Fruit fly (Drosophila melanogaster) whole organism, embryonic: Measurements from ENCODE around the gene scramb2.
A peak's percentile ranks its signal among the peaks of the same experiment; 100 is the strongest.

ENCODE experiments used
- C15 ChIP-seq: fragments of 200-800 bp; sonication (Bioruptor generic); IDR thresholded peaks from 3 replicates; pipeline ENCODE4 v1.3.6; 2022; ENCODE audit warnings: missing biosample characterization, missing genetic modification characterization
- CG11695 ChIP-seq: fragments of 200-800 bp; sonication (Bioruptor generic); IDR thresholded peaks from 3 replicates; pipeline ENCODE4 v1.3.6; 2022; ENCODE audit warnings: missing biosample characterization, missing genetic modification characterization
- CG12659 ChIP-seq: fragments of 200-800 bp; sonication (Bioruptor generic); optimal IDR thresholded peaks from 3 replicates; lab custom pipeline; 2017; ENCODE audit warnings: mild to moderate bottlenecking, missing biosample characterization, missing genetic modification reagents, missing genetic modification characterization
- CG13287 ChIP-seq: fragments of 200-800 bp; sonication (Bioruptor generic); IDR thresholded peaks from 2 replicates; pipeline ENCODE4 v1.3.6; 2022; ENCODE audit warnings: missing biosample characterization, missing genetic modification characterization; ENCODE audit not compliant: partially characterized antibody
- CG14050 ChIP-seq: fragments of 200-800 bp; sonication (Bioruptor generic); IDR thresholded peaks from 3 replicates; pipeline ENCODE4 v1.3.6; 2022; ENCODE audit warnings: missing biosample characterization, missing genetic modification characterization
- CG14710 ChIP-seq: fragments of 200-800 bp; sonication (Bioruptor generic); optimal IDR thresholded peaks from 3 replicates; lab custom pipeline; 2019; ENCODE audit warnings: missing biosample characterization, mild to moderate bottlenecking, missing genetic modification characterization, moderate library complexity
- CG14860 ChIP-seq: fragments of 200-800 bp; sonication (Bioruptor generic); IDR thresholded peaks from 3 replicates; pipeline ENCODE4 v1.3.6; 2022; ENCODE audit warnings: missing biosample characterization, missing genetic modification characterization; ENCODE audit not compliant: partially characterized antibody
- CG1529 ChIP-seq: fragments of 200-800 bp; sonication (Bioruptor generic); optimal IDR thresholded peaks from 3 replicates; lab custom pipeline; 2018; ENCODE audit warnings: missing biosample characterization, missing genetic modification characterization
- CG1647 ChIP-seq: fragments of 200-800 bp; sonication (Bioruptor generic); optimal IDR thresholded peaks from 3 replicates; lab custom pipeline; 2016; ENCODE audit warnings: missing biosample characterization, missing genetic modification characterization
- CG16813 ChIP-seq: fragments of 200-800 bp; sonication (Bioruptor generic); IDR thresholded peaks from 3 replicates; pipeline ENCODE4 v1.3.6; 2022; ENCODE audit warnings: missing biosample characterization, missing genetic modification characterization; ENCODE audit not compliant: partially characterized antibody
- CG17802 ChIP-seq: fragments of 200-800 bp; sonication (Bioruptor generic); optimal IDR thresholded peaks from 2 replicates; lab custom pipeline; 2018; ENCODE audit warnings: missing biosample characterization, mild to moderate bottlenecking, missing genetic modification characterization, moderate library complexity
- CG2889 ChIP-seq: fragments of 200-800 bp; sonication (Bioruptor generic); IDR thresholded peaks from 3 replicates; pipeline ENCODE4 v1.3.6; 2022; ENCODE audit warnings: missing biosample characterization, missing genetic modification characterization
- CG34224 ChIP-seq: fragments of 200-800 bp; sonication (Bioruptor generic); IDR thresholded peaks from 3 replicates; pipeline ENCODE4 v1.3.6; 2022; ENCODE audit warnings: missing biosample characterization, missing genetic modification characterization; ENCODE audit not compliant: partially characterized antibody
- CG4707 ChIP-seq: fragments of 200-800 bp; sonication (Bioruptor generic); optimal IDR thresholded peaks from 2 replicates; lab custom pipeline; 2018; ENCODE audit warnings: missing biosample characterization, mild to moderate bottlenecking, missing genetic modification characterization, moderate library complexity
- CG5953 ChIP-seq: fragments of 200-800 bp; sonication (Bioruptor generic); IDR thresholded peaks from 2 replicates; pipeline ENCODE4 v1.3.6; 2022; ENCODE audit warnings: missing biosample characterization, missing genetic modification characterization
- CG6683 ChIP-seq: fragments of 200-800 bp; sonication (Bioruptor generic); optimal IDR thresholded peaks from 2 replicates; lab custom pipeline; 2017; ENCODE audit warnings: missing biosample characterization, mild to moderate bottlenecking, missing genetic modification characterization, missing genetic modification reagents
- CG6791 ChIP-seq: fragments of 200-800 bp; sonication (Bioruptor generic); IDR thresholded peaks from 3 replicates; pipeline ENCODE4 v1.3.6; 2022; ENCODE audit warnings: missing biosample characterization, missing genetic modification characterization; ENCODE audit not compliant: partially characterized antibody
- CG8944 ChIP-seq: fragments of 200-800 bp; sonication (Bioruptor generic); optimal IDR thresholded peaks from 3 replicates; lab custom pipeline; 2016; ENCODE audit warnings: missing biosample characterization, missing genetic modification characterization
- CG9437 ChIP-seq: fragments of 200-800 bp; sonication (Bioruptor generic); optimal IDR thresholded peaks from 2 replicates; lab custom pipeline; 2018; ENCODE audit warnings: missing biosample characterization, mild to moderate bottlenecking, missing genetic modification characterization
- CG9609 ChIP-seq: fragments of 200-800 bp; sonication (Bioruptor generic); optimal IDR thresholded peaks from 3 replicates; lab custom pipeline; 2016; ENCODE audit warnings: missing biosample characterization, missing genetic modification characterization
- D ChIP-seq, 2 experiments: fragments of 200-800 bp in 1 of 2; fragments of >200 bp in 1 of 2; sonication (Bioruptor generic) in 1 of 2; optimal IDR thresholded peaks; 2 replicates in 1 of 2; 3 replicates in 1 of 2; lab custom pipeline; 2017; ENCODE audit warnings: mild to moderate bottlenecking in 1 of 2, missing biosample characterization in 1 of 2, missing genetic modification characterization in 1 of 2, missing genetic modification reagents in 1 of 2
- Fer1 ChIP-seq: fragments of 200-800 bp; sonication (Bioruptor generic); optimal IDR thresholded peaks from 2 replicates; lab custom pipeline; 2017; ENCODE audit warnings: missing biosample characterization, mild to moderate bottlenecking, missing genetic modification characterization
- Gug ChIP-seq: fragments of 200-800 bp; sonication (Bioruptor generic); IDR thresholded peaks from 4 replicates; pipeline ENCODE4 v1.3.6; 2022; ENCODE audit warnings: missing biosample characterization, missing genetic modification characterization
- H2.0 ChIP-seq: fragments of 200-800 bp; sonication (Bioruptor generic); IDR thresholded peaks from 2 replicates; pipeline ENCODE4 v1.3.6; 2022; ENCODE audit warnings: missing biosample characterization, missing genetic modification characterization
- HmgD ChIP-seq: fragments of 200-800 bp; sonication (Bioruptor generic); optimal IDR thresholded peaks from 3 replicates; lab custom pipeline; 2016; ENCODE audit warnings: missing biosample characterization, missing genetic modification characterization
- Mad ChIP-seq: fragments of 200-800 bp; sonication (Bioruptor generic); optimal IDR thresholded peaks from 2 replicates; lab custom pipeline; 2016; ENCODE audit warnings: missing biosample characterization, missing genetic modification characterization
- Oli ChIP-seq: fragments of 200-800 bp; sonication (Bioruptor generic); optimal IDR thresholded peaks from 2 replicates; lab custom pipeline; 2018; ENCODE audit warnings: missing biosample characterization, mild to moderate bottlenecking, missing genetic modification characterization, moderate library complexity
- Optix ChIP-seq: fragments of 200-800 bp; sonication (Bioruptor generic); IDR thresholded peaks from 3 replicates; pipeline ENCODE4 v1.3.6; 2022; ENCODE audit warnings: missing biosample characterization, missing genetic modification characterization
- Spps ChIP-seq: fragments of 200-800 bp; sonication (Bioruptor generic); optimal IDR thresholded peaks from 2 replicates; lab custom pipeline; 2018; ENCODE audit warnings: missing biosample characterization, mild to moderate bottlenecking, missing genetic modification characterization
- Sry-β ChIP-seq: fragments of 200-800 bp; sonication (Bioruptor generic); optimal IDR thresholded peaks from 2 replicates; lab custom pipeline; 2018; ENCODE audit warnings: missing biosample characterization, mild to moderate bottlenecking, missing genetic modification characterization, moderate library complexity
- Sry-δ ChIP-seq: fragments of 200-800 bp; sonication (Bioruptor generic); optimal IDR thresholded peaks from 2 replicates; lab custom pipeline; 2016; ENCODE audit warnings: missing biosample characterization, missing genetic modification characterization
- bbx ChIP-seq: fragments of 200-800 bp; sonication (Bioruptor generic); IDR thresholded peaks from 2 replicates; pipeline ENCODE4 v1.3.6; 2022; ENCODE audit warnings: missing biosample characterization, missing genetic modification characterization; ENCODE audit not compliant: partially characterized antibody
- caup ChIP-seq: fragments of 200-800 bp; sonication (Bioruptor generic); optimal IDR thresholded peaks from 3 replicates; lab custom pipeline; 2017; ENCODE audit warnings: missing biosample characterization, mild to moderate bottlenecking, missing genetic modification characterization, moderate library complexity; ENCODE audit not compliant: severe bottlenecking
- dimm ChIP-seq: fragments of 200-800 bp; sonication (Bioruptor generic); IDR thresholded peaks from 2 replicates; pipeline ENCODE4 v1.3.6; 2022; ENCODE audit warnings: missing biosample characterization, missing genetic modification characterization
- disco-r ChIP-seq: fragments of 200-800 bp; sonication (Bioruptor generic); optimal IDR thresholded peaks from 2 replicates; lab custom pipeline; 2016; ENCODE audit warnings: missing biosample characterization, missing genetic modification characterization
- dm ChIP-seq: fragments of 200-800 bp; sonication (Bioruptor generic); optimal IDR thresholded peaks from 3 replicates; lab custom pipeline; 2016; ENCODE audit warnings: missing biosample characterization, missing genetic modification characterization
- grau ChIP-seq: fragments of 200-800 bp; optimal IDR thresholded peaks from 3 replicates; lab custom pipeline; 2019; ENCODE audit warnings: missing biosample characterization, mild to moderate bottlenecking, missing genetic modification characterization, moderate library complexity
- jing ChIP-seq: fragments of 200-800 bp; sonication (Bioruptor generic); optimal IDR thresholded peaks from 2 replicates; lab custom pipeline; 2018; ENCODE audit warnings: missing biosample characterization, mild to moderate bottlenecking, missing genetic modification characterization
- org-1 ChIP-seq: fragments of 200-800 bp; sonication (Bioruptor generic); optimal IDR thresholded peaks from 2 replicates; lab custom pipeline; 2017; ENCODE audit warnings: missing biosample characterization, missing genetic modification characterization
- otp ChIP-seq: fragments of 200-800 bp; sonication (Bioruptor generic); IDR thresholded peaks from 3 replicates; pipeline ENCODE4, ENCODE4 v1.3.6; 2022; ENCODE audit warnings: missing biosample characterization, missing genetic modification characterization
- pho ChIP-seq: fragments of 200-800 bp; sonication (Bioruptor generic); optimal IDR thresholded peaks from 2 replicates; lab custom pipeline; 2016; ENCODE audit warnings: missing biosample characterization, missing genetic modification characterization
- pros ChIP-seq: fragments of 200-800 bp; sonication (Bioruptor generic); optimal IDR thresholded peaks from 3 replicates; lab custom pipeline; 2019; ENCODE audit warnings: missing biosample characterization, mild to moderate bottlenecking, missing genetic modification characterization, moderate library complexity
- slp2 ChIP-seq: fragments of 200-800 bp; sonication (Bioruptor generic); optimal IDR thresholded peaks from 2 replicates; lab custom pipeline; 2016; ENCODE audit warnings: missing biosample characterization, missing genetic modification characterization
- tgo ChIP-seq: fragments of 200-800 bp; sonication (Bioruptor generic); IDR thresholded peaks from 3 replicates; pipeline ENCODE4 v1.3.6; 2022; ENCODE audit warnings: missing biosample characterization, missing genetic modification characterization
- tin ChIP-seq: fragments of 200-800 bp; sonication (Bioruptor generic); optimal IDR thresholded peaks from 3 replicates; lab custom pipeline; 2016; ENCODE audit warnings: missing biosample characterization, missing genetic modification characterization
- ttk ChIP-seq: fragments of 200-800 bp; sonication (Bioruptor generic); IDR thresholded peaks from 2 replicates; pipeline ENCODE4 v2.1.2; 2022; ENCODE audit warnings: missing biosample characterization, missing genetic modification characterization
- twi ChIP-seq: fragments of 200-800 bp; optimal IDR thresholded peaks from 2 replicates; lab custom pipeline; 2019; ENCODE audit warnings: missing biosample characterization, mild to moderate bottlenecking, missing genetic modification characterization, moderate library complexity
- usp ChIP-seq: fragments of >200 bp; optimal IDR thresholded peaks from 2 replicates; lab custom pipeline; 2017; ENCODE audit warnings: missing biosample characterization, missing genetic modification characterization

The scramb2 gene

dm6 chr3L:3052110-3052871 lies 5.7 kb upstream of the scramb2 start, which contains the start of gene CG1271:
TSS of gene CG1271 (plus strand) at chr3L:3052514.
- TF ChIP-seq CG17802 (tag; lab: Kevin White, UChicago) (peak; percentile 5), dm (peak; percentile 18), CG6683 (peak; percentile 26), dimm (GFP tag; lab: Robert Waterston, UW) (no peak), Sry-β (GFP tag; lab: Kevin White, UChicago) (peak; percentile 99), CG13287 (peak; percentile 51; the same call in 1 of the 2 replicates), CG9437 (peak; percentile 44), CG34224 (no peak), CG6791 (no peak), Fer1 (peak; percentile 81), ttk (GFP tag; lab: Robert Waterston, UW) (peak; percentile 46; the same call in 1 of the 2 replicates), CG5953 (GFP tag; lab: Robert Waterston, UW) (no peak), tin (peak; percentile 68), CG1529 (GFP tag; lab: Kevin White, UChicago) (peak; percentile 20), CG11695 (no peak; the same call in 1 of the 3 replicates), CG2889 (GFP tag; lab: Robert Waterston, UW) (no peak), CG1647 (GFP tag; lab: Kevin White, UChicago) (peak; percentile 65), CG9609 (peak; percentile 40), CG4707 (no peak), otp (GFP tag; lab: Robert Waterston, UW) (no peak), slp2 (GFP tag; lab: Kevin White, UChicago) (peak; percentile 42), Sry-δ (GFP tag; lab: Kevin White, UChicago) (peak; percentile 72), Optix (GFP tag; lab: Robert Waterston, UW) (0 out of 3 replicates have a peak, but pooled peaks have one; percentile 19), twi (tag; lab: Kevin White, UChicago) (peak; percentile 59), CG16813 (GFP tag; lab: Robert Waterston, UW) (peak; percentile 44; the same call in 2 of the 3 replicates), Spps (tag; lab: Kevin White, UChicago) (no peak), grau (tag; lab: Kevin White, UChicago) (peak; percentile 68), Oli (tag; lab: Kevin White, UChicago) (no peak), org-1 (peak; percentile 13), HmgD (GFP tag; lab: Kevin White, UChicago) (peak; percentile 17), CG14050 (GFP tag; lab: Robert Waterston, UW) (0 out of 3 replicates have a peak, but pooled peaks have one; percentile 11), CG8944 (peak; percentile 64), bbx (no peak), disco-r (GFP tag; lab: Kevin White, UChicago) (peak; percentile 37), D (optimal IDR thresholded peaks at IDR 0.05; lab: Kevin White, UChicago) (no peak), D (GFP tag; optimal IDR thresholded peaks at IDR 0.05; lab: Kevin White, UChicago) (peak; percentile 25), pros (GFP tag; lab: Kevin White, UChicago) (no peak), tgo (GFP tag; lab: Robert Waterston, UW) (peak; percentile 59; the same call in 2 of the 3 replicates), pho (peak; percentile 59), H2.0 (peak; percentile 31; the same call in 1 of the 2 replicates), C15 (GFP tag; lab: Robert Waterston, UW) (0 out of 3 replicates have a peak, but pooled peaks have one; percentile 45), caup (peak; percentile 67), usp (no peak), CG14860 (GFP tag; lab: Robert Waterston, UW) (no peak), Mad (peak; percentile 61), jing (GFP tag; lab: Kevin White, UChicago) (no peak), Gug (GFP tag; lab: Robert Waterston, UW) (peak; percentile 39; the same call in 1 of the 4 replicates), CG12659 (peak; percentile 56), CG14710 (tag; lab: Kevin White, UChicago) (peak; percentile 92)
